Fruit fly (Drosophila melanogaster) whole organism, embryonic: ENCODE measurements around the gene CG10587.

Source experiments
- Antp ChIP-seq: fragments of 200-800 bp; sonication (Bioruptor generic); optimal IDR thresholded peaks from 3 replicates; lab custom pipeline; 2016; ENCODE audit warnings: missing biosample characterization, missing genetic modification characterization
- B-H2 ChIP-seq: fragments of 200-800 bp; sonication (Bioruptor generic); optimal IDR thresholded peaks from 2 replicates; lab custom pipeline; 2018; ENCODE audit warnings: missing biosample characterization, mild to moderate bottlenecking, missing genetic modification characterization
- CG10979 ChIP-seq: fragments of 200-800 bp; sonication (Bioruptor generic); optimal IDR thresholded peaks from 2 replicates; lab custom pipeline; 2018; ENCODE audit warnings: missing biosample characterization, mild to moderate bottlenecking, missing genetic modification characterization, moderate library complexity
- CG11085 ChIP-seq: fragments of 200-800 bp; sonication (Bioruptor generic); IDR thresholded peaks from 2 replicates; pipeline ENCODE4 v1.3.6; 2022; ENCODE audit warnings: missing biosample characterization, missing genetic modification characterization
- CG11093 ChIP-seq: fragments of 200-800 bp; sonication (Bioruptor generic); IDR thresholded peaks from 3 replicates; pipeline ENCODE4 v1.3.6; 2022; ENCODE audit warnings: missing biosample characterization, missing genetic modification characterization
- CG11560 ChIP-seq: fragments of 200-800 bp; sonication (Bioruptor generic); IDR thresholded peaks from 3 replicates; pipeline ENCODE4 v1.3.6; 2022; ENCODE audit warnings: missing biosample characterization, missing genetic modification characterization
- CG14441 ChIP-seq: fragments of 200-800 bp; sonication (Bioruptor generic); IDR thresholded peaks from 2 replicates; pipeline ENCODE4 v1.3.6; 2022; ENCODE audit warnings: missing biosample characterization, missing genetic modification characterization
- CG17328 ChIP-seq: fragments of 200-800 bp; sonication (Bioruptor generic); IDR thresholded peaks from 2 replicates; pipeline ENCODE4 v1.3.6; 2022; ENCODE audit warnings: missing biosample characterization, missing genetic modification characterization
- CG17361 ChIP-seq: fragments of 200-800 bp; sonication (Bioruptor generic); IDR thresholded peaks from 3 replicates; pipeline ENCODE4 v1.3.6; 2022; ENCODE audit warnings: missing biosample characterization, missing genetic modification characterization
- CG17829 ChIP-seq: fragments of 200-800 bp; optimal IDR thresholded peaks from 2 replicates; lab custom pipeline; 2019; ENCODE audit warnings: missing biosample characterization, mild to moderate bottlenecking, missing genetic modification characterization, moderate library complexity
- CG18476 ChIP-seq: fragments of 200-800 bp; sonication (Bioruptor generic); optimal IDR thresholded peaks from 2 replicates; lab custom pipeline; 2016; ENCODE audit warnings: missing biosample characterization, mild to moderate bottlenecking, missing genetic modification characterization
- CG2875 ChIP-seq: fragments of 200-800 bp; sonication (Bioruptor generic); optimal IDR thresholded peaks from 2 replicates; lab custom pipeline; 2017; ENCODE audit warnings: missing biosample characterization, mild to moderate bottlenecking, missing genetic modification characterization, missing genetic modification reagents
- CG4282 ChIP-seq: fragments of 200-800 bp; sonication (Bioruptor generic); optimal IDR thresholded peaks from 2 replicates; lab custom pipeline; 2016; ENCODE audit warnings: missing biosample characterization, missing genetic modification characterization
- CG5245 ChIP-seq: fragments of 200-800 bp; sonication (Bioruptor generic); optimal IDR thresholded peaks from 3 replicates; lab custom pipeline; 2016; ENCODE audit warnings: missing biosample characterization, missing genetic modification characterization
- CG7987 ChIP-seq: fragments of 200-800 bp; sonication (Bioruptor generic); optimal IDR thresholded peaks from 2 replicates; lab custom pipeline; 2018; ENCODE audit warnings: missing biosample characterization, mild to moderate bottlenecking, missing genetic modification characterization, moderate library complexity
- CG8290 ChIP-seq, 3 experiments: fragments of 200-800 bp; sonication (Bioruptor generic); optimal IDR thresholded peaks; 2 replicates each; lab custom pipeline; 2016 to 2019; ENCODE audit warnings: missing biosample characterization in 3 of 3, missing genetic modification characterization in 3 of 3, mild to moderate bottlenecking in 2 of 3, moderate library complexity in 1 of 3
- CG8765 ChIP-seq: fragments of 200-800 bp; sonication (Bioruptor generic); IDR thresholded peaks from 2 replicates; pipeline ENCODE4 v1.3.6; 2022; ENCODE audit warnings: missing biosample characterization, missing genetic modification characterization
- CG8924 ChIP-seq: fragments of 200-800 bp; optimal IDR thresholded peaks from 3 replicates; lab custom pipeline; 2019; ENCODE audit warnings: missing biosample characterization, mild to moderate bottlenecking, missing genetic modification characterization, moderate library complexity
- CHES-1-like ChIP-seq: fragments of 200-800 bp; sonication (Bioruptor generic); optimal IDR thresholded peaks from 2 replicates; lab custom pipeline; 2016; ENCODE audit warnings: missing biosample characterization, missing genetic modification characterization
- H2.0 ChIP-seq: fragments of 200-800 bp; sonication (Bioruptor generic); IDR thresholded peaks from 2 replicates; pipeline ENCODE4 v1.3.6; 2022; ENCODE audit warnings: missing biosample characterization, missing genetic modification characterization
- HLH3B ChIP-seq: fragments of 200-800 bp; sonication (Bioruptor generic); IDR thresholded peaks from 2 replicates; pipeline ENCODE4 v1.3.6; 2022; ENCODE audit warnings: missing biosample characterization, missing genetic modification characterization
- Lim3 ChIP-seq: fragments of 200-800 bp; sonication (Bioruptor generic); IDR thresholded peaks from 2 replicates; pipeline ENCODE4 v1.3.6; 2022; ENCODE audit warnings: missing biosample characterization, missing genetic modification characterization
- Sox102F ChIP-seq: fragments of 200-800 bp; sonication (Bioruptor generic); optimal IDR thresholded peaks from 2 replicates; lab custom pipeline; 2018; ENCODE audit warnings: missing biosample characterization, mild to moderate bottlenecking, missing genetic modification characterization, moderate library complexity
- ato ChIP-seq: fragments of 200-800 bp; sonication (Bioruptor generic); IDR thresholded peaks from 2 replicates; pipeline ENCODE4 v1.3.6; 2022; ENCODE audit warnings: missing biosample characterization, missing genetic modification characterization; ENCODE audit not compliant: partially characterized antibody
- bbx ChIP-seq: fragments of 200-800 bp; sonication (Bioruptor generic); IDR thresholded peaks from 2 replicates; pipeline ENCODE4 v1.3.6; 2022; ENCODE audit warnings: missing biosample characterization, missing genetic modification characterization; ENCODE audit not compliant: partially characterized antibody
- chinmo ChIP-seq: fragments of 200-800 bp; sonication (Bioruptor generic); IDR thresholded peaks from 4 replicates; pipeline ENCODE4 v1.3.6; 2022; ENCODE audit warnings: missing biosample characterization, missing genetic modification characterization; ENCODE audit not compliant: partially characterized antibody
- crc ChIP-seq: fragments of 200-800 bp; sonication (Bioruptor generic); optimal IDR thresholded peaks from 2 replicates; lab custom pipeline; 2016; ENCODE audit warnings: missing biosample characterization, missing genetic modification characterization
- crp ChIP-seq, 2 experiments: fragments of 200-800 bp; sonication (Bioruptor generic); optimal IDR thresholded peaks; 2 replicates in 1 of 2; 3 replicates in 1 of 2; lab custom pipeline; 2017; ENCODE audit warnings: missing biosample characterization in 2 of 2, missing genetic modification characterization in 2 of 2, mild to moderate bottlenecking in 1 of 2, moderate library complexity in 1 of 2
- cwo ChIP-seq: fragments of 200-800 bp; sonication (Bioruptor generic); optimal IDR thresholded peaks from 3 replicates; lab custom pipeline; 2017; ENCODE audit warnings: missing biosample characterization, missing genetic modification characterization, mild to moderate bottlenecking, moderate library complexity, missing genetic modification reagents
- dm ChIP-seq: fragments of 200-800 bp; sonication (Bioruptor generic); optimal IDR thresholded peaks from 3 replicates; lab custom pipeline; 2016; ENCODE audit warnings: missing biosample characterization, missing genetic modification characterization
- dmrt99B ChIP-seq: fragments of 200-800 bp; sonication (Bioruptor generic); optimal IDR thresholded peaks from 2 replicates; lab custom pipeline; 2018; ENCODE audit warnings: missing biosample characterization, mild to moderate bottlenecking, missing genetic modification characterization, moderate library complexity
- dysf ChIP-seq: fragments of 200-800 bp; sonication (Bioruptor generic); IDR thresholded peaks from 3 replicates; pipeline ENCODE4 v1.3.6; 2022; ENCODE audit warnings: missing biosample characterization, missing genetic modification characterization
- emc ChIP-seq: fragments of 200-800 bp; sonication (Bioruptor generic); optimal IDR thresholded peaks from 2 replicates; lab custom pipeline; 2016; ENCODE audit warnings: missing biosample characterization, missing genetic modification characterization
- ems ChIP-seq: fragments of 200-800 bp; sonication (Bioruptor generic); optimal IDR thresholded peaks from 3 replicates; lab custom pipeline; 2016; ENCODE audit warnings: missing biosample characterization, missing genetic modification characterization
- gem ChIP-seq: fragments of 200-800 bp; sonication (Bioruptor generic); optimal IDR thresholded peaks from 2 replicates; lab custom pipeline; 2019; ENCODE audit warnings: missing biosample characterization, mild to moderate bottlenecking, missing genetic modification characterization, moderate library complexity
- gfzf ChIP-seq: fragments of 200-800 bp; sonication (Bioruptor generic); optimal IDR thresholded peaks from 2 replicates; lab custom pipeline; 2016; ENCODE audit warnings: missing biosample characterization, mild to moderate bottlenecking, missing genetic modification characterization, moderate library complexity
- mam ChIP-seq: fragments of 200-800 bp; sonication (Bioruptor generic); optimal IDR thresholded peaks from 3 replicates; lab custom pipeline; 2016; ENCODE audit warnings: missing biosample characterization, missing genetic modification characterization
- odd ChIP-seq: fragments of 200-800 bp; sonication (Bioruptor generic); optimal IDR thresholded peaks from 2 replicates; lab custom pipeline; 2017; ENCODE audit warnings: missing biosample characterization, mild to moderate bottlenecking, missing genetic modification characterization
- onecut ChIP-seq: fragments of 200-800 bp; sonication (Bioruptor generic); IDR thresholded peaks from 2 replicates; pipeline ENCODE4 v1.3.6; 2022; ENCODE audit warnings: missing biosample characterization, missing genetic modification characterization
- p53 ChIP-seq: fragments of 200-800 bp; sonication (Bioruptor generic); optimal IDR thresholded peaks from 2 replicates; lab custom pipeline; 2016; ENCODE audit warnings: missing biosample characterization, missing genetic modification characterization
- pho ChIP-seq: fragments of 200-800 bp; sonication (Bioruptor generic); optimal IDR thresholded peaks from 2 replicates; lab custom pipeline; 2016; ENCODE audit warnings: missing biosample characterization, missing genetic modification characterization
- pnt ChIP-seq: fragments of 200-800 bp; sonication (Bioruptor generic); optimal IDR thresholded peaks from 3 replicates; lab custom pipeline; 2016; ENCODE audit warnings: missing biosample characterization, missing genetic modification characterization
- ranshi ChIP-seq: fragments of 200-800 bp; sonication (Bioruptor generic); IDR thresholded peaks from 2 replicates; pipeline ENCODE4 v1.3.6; 2022; ENCODE audit warnings: missing biosample characterization, missing genetic modification characterization
- row ChIP-seq: fragments of 200-800 bp; sonication (Bioruptor generic); IDR thresholded peaks from 3 replicates; pipeline ENCODE4 v1.3.6; 2022; ENCODE audit warnings: missing biosample characterization, missing genetic modification characterization
- sd ChIP-seq: fragments of 200-800 bp; sonication (Bioruptor generic); optimal IDR thresholded peaks from 3 replicates; lab custom pipeline; 2018; ENCODE audit warnings: missing biosample characterization, mild to moderate bottlenecking, missing genetic modification characterization, moderate library complexity
- sisA ChIP-seq: fragments of 200-800 bp; sonication (Bioruptor generic); IDR thresholded peaks from 2 replicates; pipeline ENCODE4 v1.3.6; 2022; ENCODE audit warnings: missing biosample characterization, missing genetic modification characterization
- slp2 ChIP-seq: fragments of 200-800 bp; sonication (Bioruptor generic); optimal IDR thresholded peaks from 2 replicates; lab custom pipeline; 2016; ENCODE audit warnings: missing biosample characterization, missing genetic modification characterization
- tap ChIP-seq: fragments of 200-800 bp; optimal IDR thresholded peaks from 3 replicates; lab custom pipeline; 2019; ENCODE audit warnings: missing biosample characterization, mild to moderate bottlenecking, missing genetic modification characterization, moderate library complexity
- trh ChIP-seq: fragments of 200-800 bp; sonication (Bioruptor generic); optimal IDR thresholded peaks from 2 replicates; lab custom pipeline; 2016; ENCODE audit warnings: missing biosample characterization, missing genetic modification characterization

CG10587 gene

dm6 chr3L:21009405-21010120, 47.2 kb upstream of the CG10587 start (continued):
- peak; percentile 5 for TF ChIP-seq pnt (GFP tag; lab: Kevin White, UChicago)
- TF ChIP-seq CG4282 (GFP tag; lab: Kevin White, UChicago) = peak; percentile 92
- peak; percentile 55 for TF ChIP-seq dmrt99B (tag; lab: Kevin White, UChicago)
- peak; percentile 60 for TF ChIP-seq HLH3B
- TF ChIP-seq tap (tag; lab: Kevin White, UChicago) = no peak
- peak; percentile 66 for TF ChIP-seq Sox102F
- TF ChIP-seq gfzf (GFP tag; lab: Kevin White, UChicago) = no peak
- peak; percentile 64 for TF ChIP-seq gem
- TF ChIP-seq emc = no peak
- TF ChIP-seq CG17328 = peak; percentile 60
- peak; percentile 73 for TF ChIP-seq CHES-1-like (GFP tag; lab: Kevin White, UChicago)
- peak; percentile 30 for TF ChIP-seq ems (GFP tag; lab: Kevin White, UChicago)
- no peak for TF ChIP-seq CG5245
- peak; percentile 34; the same call in 1 of the 2 replicates for TF ChIP-seq bbx (GFP tag; lab: Robert Waterston, UW)
- no peak for TF ChIP-seq CG8290 (GFP tag; optimal IDR thresholded peaks at IDR 0.05; lab: Kevin White, UChicago)
- peak in 1 of 2 experiments; percentile 15 for TF ChIP-seq CG8290 (tag; optimal IDR thresholded peaks at IDR 0.05; lab: Kevin White, UChicago)
- TF ChIP-seq CG11093 (GFP tag; lab: Robert Waterston, UW) = no peak
- TF ChIP-seq CG17829 (tag; lab: Kevin White, UChicago) = peak; percentile 4
- peak in 1 of 2 experiments; percentile 69 for TF ChIP-seq crp (GFP tag; optimal IDR thresholded peaks at IDR 0.05; lab: Kevin White, UChicago)
- TF ChIP-seq mam (GFP tag; lab: Kevin White, UChicago) = peak; percentile 60
- TF ChIP-seq sd = peak; percentile 15
- TF ChIP-seq CG7987 (GFP tag; lab: Kevin White, UChicago) = no peak
- TF ChIP-seq CG18476 = no peak
- 0 out of 4 replicates have a peak, but pooled peaks have one; percentile 58 for TF ChIP-seq chinmo
- peak; percentile 59; the same call in 1 of the 2 replicates for TF ChIP-seq ranshi (GFP tag; lab: Robert Waterston, UW)
- TF ChIP-seq cwo (GFP tag; lab: Kevin White, UChicago) = peak; percentile 71
- TF ChIP-seq CG8765 (GFP tag; lab: Robert Waterston, UW) = 0 out of 2 replicates have a peak, but pooled peaks have one; percentile 6
- peak; percentile 3 for TF ChIP-seq dm (GFP tag; lab: Kevin White, UChicago)
- TF ChIP-seq CG8924 (tag; lab: Kevin White, UChicago) = peak; percentile 24
- TF ChIP-seq crc (GFP tag; lab: Kevin White, UChicago) = no peak
- TF ChIP-seq onecut (GFP tag; lab: Robert Waterston, UW) = 0 out of 2 replicates have a peak, but pooled peaks have one; percentile 14
- TF ChIP-seq Antp (GFP tag; lab: Kevin White, UChicago) = peak; percentile 54
- peak; percentile 82 for TF ChIP-seq row
- TF ChIP-seq dysf = peak; percentile 67; the same call in 2 of the 3 replicates
- TF ChIP-seq CG2875 (GFP tag; lab: Kevin White, UChicago) = peak; percentile 1
- no peak for TF ChIP-seq CG11560 (tag; lab: Robert Waterston, UW)
- TF ChIP-seq sisA (GFP tag; lab: Robert Waterston, UW) = peak; percentile 63
- peak; percentile 40; the same call in 1 of the 2 replicates for TF ChIP-seq H2.0 (GFP tag; lab: Robert Waterston, UW)
- TF ChIP-seq slp2 (GFP tag; lab: Kevin White, UChicago) = peak; percentile 15
- TF ChIP-seq CG17361 (GFP tag; lab: Robert Waterston, UW) = peak; percentile 61; the same call in 1 of the 3 replicates
- peak; percentile 20 for TF ChIP-seq CG10979
- no peak for TF ChIP-seq CG11085
- TF ChIP-seq p53 (GFP tag; lab: Kevin White, UChicago) = no peak
- no peak for TF ChIP-seq ato
- TF ChIP-seq odd (GFP tag; lab: Kevin White, UChicago) = no peak
- TF ChIP-seq pho (GFP tag; lab: Kevin White, UChicago) = peak; percentile 48
- no peak for TF ChIP-seq Lim3 (GFP tag; lab: Robert Waterston, UW)
- no peak for TF ChIP-seq trh
- TF ChIP-seq CG14441 (GFP tag; lab: Robert Waterston, UW) = peak; percentile 79
- TF ChIP-seq B-H2 (GFP tag; lab: Kevin White, UChicago) = no peak
